Fruit fly (Drosophila melanogaster): Measurements from ENCODE around the gene Hs2st.

The Hs2st gene

DNA sequence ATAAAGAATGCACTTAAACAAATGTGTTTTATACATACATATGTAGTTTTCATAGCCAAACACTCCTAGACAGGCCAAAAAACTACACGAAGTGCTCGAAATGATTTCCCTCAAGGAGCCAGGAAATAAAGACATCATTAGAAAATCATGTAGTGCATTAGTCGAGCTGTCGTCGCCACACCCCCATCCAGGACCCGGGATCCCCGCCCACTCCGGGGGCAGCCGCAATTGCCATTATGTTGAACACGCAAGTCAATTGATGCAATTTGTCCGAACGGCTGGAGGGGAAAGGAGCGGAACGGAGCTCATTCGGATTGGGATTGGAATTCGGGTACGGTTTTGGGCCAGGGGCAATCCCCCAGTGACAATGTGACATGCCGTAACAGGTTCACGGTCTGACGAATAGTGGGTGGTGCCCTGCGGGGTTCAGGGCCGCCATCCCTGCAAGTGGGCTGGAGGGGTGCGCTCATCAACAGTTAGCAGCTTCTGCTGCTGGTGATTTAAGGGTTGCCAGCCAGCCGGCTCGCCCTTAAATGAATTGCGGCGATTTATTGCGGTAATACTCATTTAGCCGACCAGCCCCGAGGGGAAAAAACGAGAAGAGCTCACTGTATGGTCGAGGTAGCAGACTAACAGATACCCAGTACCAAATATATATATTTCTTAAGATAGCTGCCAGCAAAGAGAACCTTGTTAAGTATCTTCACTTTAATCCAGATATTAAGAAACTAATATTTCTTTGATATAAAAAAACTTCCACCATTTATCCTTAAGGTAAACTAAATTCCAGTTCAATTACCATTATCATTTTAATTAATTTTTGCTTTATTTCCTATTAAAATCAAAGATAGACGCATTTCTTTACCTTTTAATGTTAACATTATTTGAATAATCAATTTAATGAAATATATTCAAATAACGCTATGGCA is 36.1 kb upstream of the Hs2st start:
- TF ChIP-seq Pif1B (GFP tag; optimal IDR thresholded peaks at IDR 0.05) (no peak), CG32121 (GFP tag; IDR thresholded peaks at IDR 0.05) (no peak), Snoo (tag; optimal IDR thresholded peaks at IDR 0.05) (no peak), Ets98B (GFP tag; IDR thresholded peaks at IDR 0.05) (no peak), CG9948 (tag; optimal IDR thresholded peaks at IDR 0.05) (no peak), CG12605 (GFP tag; IDR thresholded peaks at IDR 0.05) (no peak), rn (GFP tag; IDR thresholded peaks at IDR 0.05) (no peak), CG8301 (tag; optimal IDR thresholded peaks at IDR 0.05) (no peak), CG34367 (tag; optimal IDR thresholded peaks at IDR 0.05) (no peak)

DNA sequence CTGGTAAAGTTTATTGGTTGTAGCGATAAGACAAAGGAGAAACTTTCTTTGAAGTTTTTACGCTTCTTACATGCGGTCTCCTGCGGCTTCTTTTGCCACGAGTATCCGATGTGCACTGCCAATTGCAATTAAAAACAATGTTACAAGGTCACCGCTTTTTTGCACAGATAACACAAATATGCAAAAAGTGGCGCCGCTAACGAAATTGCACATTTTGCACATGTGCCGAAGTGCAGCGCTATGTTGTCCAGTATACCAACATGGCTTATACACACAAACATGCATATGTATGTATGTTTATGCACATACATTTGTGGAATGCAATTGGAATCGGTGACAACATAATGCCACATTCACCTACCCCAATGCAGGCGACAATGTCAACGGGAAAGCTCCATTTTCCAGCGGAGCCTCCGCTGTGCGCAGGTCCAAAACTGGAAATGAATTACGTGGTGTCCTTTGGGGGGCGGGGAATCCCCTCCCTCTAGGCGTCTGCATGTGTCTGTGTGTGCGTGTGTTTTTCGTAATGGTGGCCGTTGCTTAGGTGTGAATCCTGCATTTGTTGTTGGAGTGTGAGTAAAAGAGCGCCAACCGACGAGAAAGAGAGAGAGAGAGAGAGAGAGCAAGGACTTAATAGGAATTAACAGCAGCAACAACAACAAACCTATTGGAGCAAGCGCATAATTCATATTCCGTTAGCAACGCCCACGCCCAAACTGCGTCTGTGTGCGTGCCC is 34.9 kb upstream of the Hs2st start:
- TF ChIP-seq Ets98B (GFP tag; IDR thresholded peaks at IDR 0.05): no peak
- no peak for TF ChIP-seq rn (GFP tag; IDR thresholded peaks at IDR 0.05)
- no peak for TF ChIP-seq CG15710 (tag; optimal IDR thresholded peaks at IDR 0.05)
- no peak for TF ChIP-seq CG9948 (tag; optimal IDR thresholded peaks at IDR 0.05)
- no peak for TF ChIP-seq Pif1A (GFP tag; optimal IDR thresholded peaks at IDR 0.05)
- no peak for TF ChIP-seq CG13204 (GFP tag; optimal IDR thresholded peaks at IDR 0.05)
- TF ChIP-seq CG10348 (GFP tag; IDR thresholded peaks at IDR 0.05): no peak

DNA sequence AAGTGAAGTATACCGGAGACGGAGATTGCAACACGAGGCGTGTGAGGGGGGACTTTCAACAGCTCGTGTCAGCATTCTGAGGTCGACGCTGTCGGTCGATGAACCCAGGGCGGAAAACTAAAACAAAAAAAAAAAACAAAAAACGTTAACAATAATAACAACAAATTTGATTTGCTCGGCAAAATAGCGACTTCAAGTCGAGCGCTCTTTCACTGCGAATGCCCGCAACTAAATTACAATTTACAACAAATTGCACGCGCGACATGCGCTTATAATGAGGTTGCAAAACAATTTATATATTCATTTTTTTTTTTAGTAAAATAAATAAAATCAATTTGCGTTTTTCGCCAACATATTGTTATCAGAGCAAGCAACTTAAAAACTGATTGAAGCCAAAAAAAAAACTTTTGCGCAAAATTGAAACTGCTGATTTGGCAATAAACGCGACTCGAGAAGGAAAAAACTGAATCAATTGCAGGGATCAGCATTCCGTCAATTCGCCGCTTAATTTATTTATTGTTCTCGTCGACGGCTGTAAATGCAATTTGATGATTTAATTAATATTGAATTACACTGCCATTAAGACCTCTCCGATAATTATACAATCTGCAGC is 29.0 kb upstream of the Hs2st start:
- TF ChIP-seq CG14655 (GFP tag; optimal IDR thresholded peaks at IDR 0.05) (no peak), CG12605 (GFP tag; IDR thresholded peaks at IDR 0.05) (no peak), CG8301 (tag; optimal IDR thresholded peaks at IDR 0.05) (no peak)

DNA sequence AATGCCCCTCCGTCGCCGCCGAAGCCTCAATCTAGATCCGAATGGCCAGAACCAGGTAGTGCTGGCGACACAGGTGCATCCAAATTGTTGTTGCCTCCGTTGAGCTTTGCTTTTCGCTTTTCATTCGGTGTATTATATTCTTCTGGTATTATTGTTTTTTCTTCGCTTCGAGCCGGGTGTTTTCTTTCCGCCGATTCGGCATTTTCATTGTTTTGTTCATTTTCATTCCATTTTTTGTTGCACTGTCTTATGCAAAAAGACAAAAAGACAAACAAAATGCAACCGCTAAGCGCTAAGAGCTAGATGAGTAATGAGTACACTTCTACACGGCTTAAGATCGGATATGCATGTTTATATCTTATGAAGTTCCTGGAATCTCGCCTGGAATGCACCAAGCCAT is 27.7 kb upstream of the Hs2st start:
- TF ChIP-seq CG14655 (GFP tag; optimal IDR thresholded peaks at IDR 0.05) (no peak), CG9948 (tag; optimal IDR thresholded peaks at IDR 0.05) (no peak), Pif1A (GFP tag; optimal IDR thresholded peaks at IDR 0.05) (no peak), CG17806 (tag; optimal IDR thresholded peaks at IDR 0.05) (no peak)

DNA sequence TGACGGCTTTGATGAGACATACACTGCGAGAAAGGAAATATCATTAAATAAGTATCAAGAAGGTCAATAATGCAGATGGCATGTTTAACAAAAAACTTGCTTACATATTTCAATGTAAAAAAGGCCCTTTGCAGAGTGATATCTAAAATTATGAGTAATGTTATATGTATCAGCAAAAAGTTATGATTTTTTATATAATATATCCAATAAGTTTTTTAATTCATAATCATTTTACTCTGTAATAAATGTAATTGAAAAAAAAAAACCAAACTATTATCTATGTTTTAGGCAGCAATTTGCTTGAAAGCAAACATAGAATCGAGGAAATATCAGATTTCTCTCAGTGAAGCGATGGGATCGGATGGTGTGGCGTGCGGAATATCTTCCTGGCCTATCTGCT is 25.2 kb upstream of the Hs2st start:
- TF ChIP-seq CG8159 (tag; optimal IDR thresholded peaks at IDR 0.05) (peak; percentile 41), CG17806 (tag; optimal IDR thresholded peaks at IDR 0.05) (no peak), CG10348 (GFP tag; IDR thresholded peaks at IDR 0.05) (no peak), CG9948 (tag; optimal IDR thresholded peaks at IDR 0.05) (no peak), CG34367 (tag; optimal IDR thresholded peaks at IDR 0.05) (no peak)

DNA sequence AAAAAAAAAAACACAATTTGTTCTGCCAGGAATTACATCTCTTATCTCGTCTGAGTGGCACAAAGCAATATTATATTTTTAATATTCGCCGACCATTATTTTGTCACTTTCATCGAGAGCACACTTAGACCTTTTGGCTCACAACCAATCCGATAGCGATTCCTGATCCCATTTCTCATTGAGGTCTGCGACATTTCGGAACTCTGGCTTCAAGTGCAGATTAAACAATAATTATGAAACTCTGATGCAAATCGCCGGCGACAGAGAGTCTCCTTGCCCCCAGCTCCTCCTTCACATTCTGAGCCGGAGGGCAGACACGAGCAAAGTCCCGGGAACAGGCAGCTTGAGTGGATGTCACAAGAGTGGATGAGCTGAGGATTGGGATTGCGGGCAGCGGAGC is 24.5 kb upstream of the Hs2st start:
- TF ChIP-seq Snoo (tag; optimal IDR thresholded peaks at IDR 0.05) (no peak), Pif1A (GFP tag; optimal IDR thresholded peaks at IDR 0.05) (no peak), CG10348 (GFP tag; IDR thresholded peaks at IDR 0.05) (no peak), CG14655 (GFP tag; optimal IDR thresholded peaks at IDR 0.05) (no peak), CG8301 (tag; optimal IDR thresholded peaks at IDR 0.05) (no peak), CG8159 (tag; optimal IDR thresholded peaks at IDR 0.05) (no peak), Pif1B (GFP tag; optimal IDR thresholded peaks at IDR 0.05) (no peak), CG4496 (GFP tag; IDR thresholded peaks at IDR 0.05) (no peak), EcR (GFP tag; optimal IDR thresholded peaks at IDR 0.05) (no peak), CG32121 (GFP tag; IDR thresholded peaks at IDR 0.05) (no peak)

DNA sequence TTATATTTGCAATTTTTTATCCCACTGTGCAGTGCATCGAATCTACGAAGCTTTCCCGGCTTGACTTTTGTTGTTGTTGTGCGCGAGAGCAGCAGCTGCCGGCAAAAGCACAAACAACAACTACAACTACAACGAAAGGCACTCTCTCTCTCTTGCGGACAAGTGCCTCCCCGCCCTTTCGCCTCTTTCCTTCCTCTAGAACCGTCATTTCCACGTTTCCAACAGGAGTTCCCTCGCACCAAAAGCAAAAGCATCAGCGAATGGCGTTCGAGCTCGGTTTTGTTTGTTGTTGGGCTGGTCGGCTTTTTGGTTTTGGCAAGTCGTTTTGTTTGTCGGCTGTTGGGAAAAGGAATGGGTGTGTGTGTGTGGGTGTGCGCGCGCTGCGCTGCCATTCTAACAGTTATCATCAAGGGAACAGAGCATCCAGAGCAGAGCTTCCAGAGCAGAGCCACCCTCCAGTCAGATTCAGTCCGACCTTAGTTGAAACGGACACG is 19.3 kb upstream of the Hs2st start, which contains the start of gene tj:
tj (plus strand) TSS at position 444 of the 494 bp plus-strand sequence.
- TF ChIP-seq fd96Ca (GFP tag; IDR thresholded peaks at IDR 0.05) (no peak), CG15710 (tag; optimal IDR thresholded peaks at IDR 0.05) (no peak), D1 (tag; optimal IDR thresholded peaks at IDR 0.05) (no peak), CG10348 (GFP tag; IDR thresholded peaks at IDR 0.05) (no peak), CG4496 (GFP tag; IDR thresholded peaks at IDR 0.05) (peak; percentile 53; the same call in 1 of the 3 replicates)
